Worm (Caenorhabditis elegans) whole organism, L4/young adult: Measurements from ENCODE around the gene srz-63.

Experiments
- W03F9.2 ChIP-seq: fragments of 150-350 bp; optimal IDR thresholded peaks from 2 replicates; lab custom pipeline; 2014; ENCODE audit warnings: missing biosample characterization, missing genetic modification characterization
- him-1 ChIP-seq: sonication (generic microtip); optimal IDR thresholded peaks from 2 replicates; lab custom pipeline; 2016; ENCODE audit warnings: missing genotype, missing genetic modification reagents, missing genetic modification characterization, missing compliant biosample characterization

ce11 chrII:1266790-1267189, 11.7 kb upstream of the srz-63 start, which contains the start of gene oac-30:
- TF ChIP-seq W03F9.2 (tag; lab: Kevin White, UChicago) (no peak), him-1 (tag; lab: Kevin White, UChicago) (no peak)
